Fruit fly (Drosophila melanogaster) whole organism, pupa: ENCODE measurements around the gene Qsox3.

Experiments used
- CG12605 ChIP-seq: fragments of 200-800 bp; sonication (Bioruptor generic); IDR thresholded peaks from 2 replicates; pipeline ENCODE4 v1.3.6; 2022; ENCODE audit warnings: missing biosample characterization, missing genetic modification characterization
- CG34367 ChIP-seq: fragments of 200-800 bp; sonication (Bioruptor generic); optimal IDR thresholded peaks from 2 replicates; lab custom pipeline; 2018; ENCODE audit warnings: missing biosample characterization, mild to moderate bottlenecking, missing genetic modification characterization
- CG4496 ChIP-seq: fragments of 200-800 bp; sonication (Bioruptor generic); IDR thresholded peaks from 3 replicates; pipeline ENCODE4 v1.3.6; 2022; ENCODE audit warnings: missing biosample characterization, missing genetic modification characterization
- CG8159 ChIP-seq: fragments of 200-800 bp; sonication (Bioruptor generic); optimal IDR thresholded peaks from 3 replicates; lab custom pipeline; 2018; ENCODE audit warnings: missing biosample characterization, mild to moderate bottlenecking, missing genetic modification characterization, moderate library complexity

dm6 chr3R:21874982-21875466 is 36.6 kb upstream of the Qsox3 start, which contains the start of gene CG6656:
- TF ChIP-seq CG34367 (tag; lab: Kevin White, UChicago), result no peak
- TF ChIP-seq CG12605, result peak; percentile 74; the same call in 1 of the 2 replicates
- peak; percentile 28 for TF ChIP-seq CG8159 (tag; lab: Kevin White, UChicago)
- peak; percentile 61; the same call in 2 of the 3 replicates for TF ChIP-seq CG4496
